Fruit fly (Drosophila melanogaster): ENCODE measurements around the gene Sirt1.

Sirt1 gene

DNA sequence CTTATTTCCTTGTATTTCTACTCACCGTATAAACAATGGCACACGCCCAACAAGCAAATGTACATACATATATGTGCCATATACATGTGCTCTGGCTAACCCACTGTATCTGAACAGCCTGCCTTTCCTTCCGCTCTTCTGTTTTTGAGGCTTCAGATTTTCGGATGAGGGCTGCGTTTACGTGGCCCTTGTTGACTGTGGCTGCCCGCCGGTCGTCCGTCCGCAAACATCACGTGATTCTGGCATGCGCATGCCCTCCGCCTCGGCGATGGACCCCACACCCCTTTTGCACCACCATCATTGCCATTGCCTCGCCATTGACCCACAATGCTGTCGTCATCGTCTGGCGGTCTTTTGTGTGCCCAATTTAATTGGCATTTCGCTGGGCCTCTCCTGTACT, 39.9 kb downstream of the Sirt1 start (continued):
- no peak for TF ChIP-seq gcm2 (GFP tag; optimal IDR thresholded peaks at IDR 0.05)
- no peak for TF ChIP-seq Stat92E (GFP tag; optimal IDR thresholded peaks at IDR 0.05)
- TF ChIP-seq Sry-β (GFP tag; optimal IDR thresholded peaks at IDR 0.05), result no peak
- TF ChIP-seq CG17186 (GFP tag; optimal IDR thresholded peaks at IDR 0.05), result no peak
- TF ChIP-seq Dbx (GFP tag; IDR thresholded peaks at IDR 0.05), result peak; percentile 58; the same call in 1 of the 3 replicates
- peak; percentile 5 for TF ChIP-seq bab2 (GFP tag; optimal IDR thresholded peaks at IDR 0.05)
- TF ChIP-seq lov (optimal IDR thresholded peaks at IDR 0.05), result no peak
- peak; percentile 66; the same call in 1 of the 3 replicates for TF ChIP-seq lov (GFP tag; IDR thresholded peaks at IDR 0.05)
- TF ChIP-seq pum (GFP tag; optimal IDR thresholded peaks at IDR 0.05), result no peak
- TF ChIP-seq Dek (tag; optimal IDR thresholded peaks at IDR 0.05), result no peak
- TF ChIP-seq CG17385 (GFP tag; optimal IDR thresholded peaks at IDR 0.05), result peak; percentile 30
- no peak for TF ChIP-seq Hr51 (GFP tag; optimal IDR thresholded peaks at IDR 0.05)
- TF ChIP-seq gsb-n (tag; optimal IDR thresholded peaks at IDR 0.05), result no peak
- TF ChIP-seq CG12236 (GFP tag; optimal IDR thresholded peaks at IDR 0.05), result no peak
- TF ChIP-seq Asciz (GFP tag; optimal IDR thresholded peaks at IDR 0.05), result no peak
- TF ChIP-seq CG7786 (GFP tag; optimal IDR thresholded peaks at IDR 0.05), result peak; percentile 6
- TF ChIP-seq scrt (GFP tag; optimal IDR thresholded peaks at IDR 0.05), result peak; percentile 44
- TF ChIP-seq disco-r (GFP tag; optimal IDR thresholded peaks at IDR 0.05), result no peak
- no peak for TF ChIP-seq lmd (GFP tag; IDR thresholded peaks at IDR 0.05)
- TF ChIP-seq CG6791 (GFP tag; IDR thresholded peaks at IDR 0.05; ENCODE audit: partially characterized antibody), result no peak
- peak; percentile 47 for TF ChIP-seq Xbp1 (GFP tag; optimal IDR thresholded peaks at IDR 0.05)
- no peak for TF ChIP-seq CG8388 (GFP tag; optimal IDR thresholded peaks at IDR 0.05)
- TF ChIP-seq Eip74EF (GFP tag; optimal IDR thresholded peaks at IDR 0.05), result peak in 1 of 2 experiments; percentile 61
- peak; percentile 20 for TF ChIP-seq CG17359 (tag; optimal IDR thresholded peaks at IDR 0.05)
- TF ChIP-seq CG11093 (GFP tag; IDR thresholded peaks at IDR 0.05), result no peak
- no peak for TF ChIP-seq slou (GFP tag; optimal IDR thresholded peaks at IDR 0.05)
- peak; percentile 64 for TF ChIP-seq CG6683 (GFP tag; optimal IDR thresholded peaks at IDR 0.05)
- peak; percentile 3 for TF ChIP-seq CG10209 (GFP tag; optimal IDR thresholded peaks at IDR 0.05)
- TF ChIP-seq caup (GFP tag; optimal IDR thresholded peaks at IDR 0.05; ENCODE audit: severe bottlenecking), result peak; percentile 39
- TF ChIP-seq p53 (GFP tag; optimal IDR thresholded peaks at IDR 0.05), result peak; percentile 25
- no peak for TF ChIP-seq sug (tag; optimal IDR thresholded peaks at IDR 0.05)
- no peak for TF ChIP-seq CG1529 (GFP tag; optimal IDR thresholded peaks at IDR 0.05)
- no peak for TF ChIP-seq Poxn (GFP tag; IDR thresholded peaks at IDR 0.05)
- peak; percentile 5 for TF ChIP-seq shn (GFP tag; optimal IDR thresholded peaks at IDR 0.05)
- TF ChIP-seq nom (GFP tag; optimal IDR thresholded peaks at IDR 0.05), result peak; percentile 53
- no peak for TF ChIP-seq CG10267 (tag; optimal IDR thresholded peaks at IDR 0.05)
- no peak for TF ChIP-seq CG4820 (GFP tag; optimal IDR thresholded peaks at IDR 0.05)
- TF ChIP-seq otp (GFP tag; IDR thresholded peaks at IDR 0.05), result peak; percentile 60; the same call in 1 of the 3 replicates
- no peak for TF ChIP-seq CG3726 (GFP tag; IDR thresholded peaks at IDR 0.05)
- no peak for TF ChIP-seq CG9797 (GFP tag; optimal IDR thresholded peaks at IDR 0.05)
- TF ChIP-seq zen2 (GFP tag; IDR thresholded peaks at IDR 0.05; ENCODE audit: partially characterized antibody), result no peak
- TF ChIP-seq Awh (GFP tag; IDR thresholded peaks at IDR 0.05), result peak; percentile 49; the same call in 1 of the 2 replicates
- no peak for TF ChIP-seq CG16779 (GFP tag; IDR thresholded peaks at IDR 0.05)
- TF ChIP-seq danr (GFP tag; IDR thresholded peaks at IDR 0.05), result no peak
- TF ChIP-seq vfl (GFP tag; optimal IDR thresholded peaks at IDR 0.05), result no peak
- no peak for TF ChIP-seq Max (GFP tag; optimal IDR thresholded peaks at IDR 0.05)
- no peak for TF ChIP-seq CoRest (tag; optimal IDR thresholded peaks at IDR 0.05)
- TF ChIP-seq dmrt99B (tag; optimal IDR thresholded peaks at IDR 0.05), result peak; percentile 23
- TF ChIP-seq CG6254 (GFP tag; optimal IDR thresholded peaks at IDR 0.05), result peak; percentile 60
- no peak for TF ChIP-seq CG4617 (GFP tag; optimal IDR thresholded peaks at IDR 0.05; ENCODE audit: borderline replicate concordance)

All from whole organism, embryonic.